Fruit fly (Drosophila melanogaster) whole organism, wandering third instar larva: ENCODE data around the gene RpL5.
A peak's percentile ranks its signal among the peaks of the same experiment; 100 is the strongest.

ENCODE experiments used
- Abd-B ChIP-seq: fragments of >200 bp; optimal IDR thresholded peaks from 2 replicates; lab custom pipeline; 2017; ENCODE audit warnings: missing biosample characterization, missing genetic modification characterization
- CG32264 ChIP-seq: fragments of 200-800 bp; sonication (Bioruptor generic); optimal IDR thresholded peaks from 2 replicates; lab custom pipeline; 2016; ENCODE audit warnings: missing biosample characterization, missing genetic modification characterization
- CrebA ChIP-seq: fragments of 200-800 bp; sonication (Bioruptor generic); optimal IDR thresholded peaks from 2 replicates; lab custom pipeline; 2016; ENCODE audit warnings: missing biosample characterization, mild to moderate bottlenecking, missing genetic modification characterization, borderline replicate concordance
- Dfd ChIP-seq: fragments of >200 bp; optimal IDR thresholded peaks from 2 replicates; lab custom pipeline; 2017; ENCODE audit warnings: missing biosample characterization, missing genetic modification characterization
- Dif ChIP-seq: fragments of 200-275, 200-300 bp; sonication (Bioruptor generic); optimal IDR thresholded peaks from 2 replicates; lab custom pipeline; 2018; ENCODE audit warnings: missing biosample characterization, missing genetic modification characterization; ENCODE audit not compliant: partially characterized antibody
- HLH106 ChIP-seq: fragments of 200-800 bp; optimal IDR thresholded peaks from 3 replicates; lab custom pipeline; 2019; ENCODE audit warnings: missing biosample characterization, mild to moderate bottlenecking, missing genetic modification characterization, moderate library complexity
- Hnf4 ChIP-seq: fragments of 200-800 bp; sonication (Bioruptor generic); optimal IDR thresholded peaks from 2 replicates; lab custom pipeline; 2016; ENCODE audit warnings: missing biosample characterization, mild to moderate bottlenecking, missing genetic modification characterization
- Hr78 ChIP-seq: fragments of >200 bp; optimal IDR thresholded peaks from 2 replicates; lab custom pipeline; 2017; ENCODE audit warnings: missing biosample characterization, missing genetic modification characterization
- Hr83 ChIP-seq: fragments of 200-300 bp; sonication (Bioruptor generic); optimal IDR thresholded peaks from 2 replicates; lab custom pipeline; 2016; ENCODE audit warnings: missing biosample characterization, mild to moderate bottlenecking, missing genetic modification characterization, moderate library complexity; ENCODE audit not compliant: poor library complexity, severe bottlenecking
- Jra ChIP-seq: sonication (Bioruptor generic); optimal IDR thresholded peaks from 2 replicates; lab custom pipeline; 2016; ENCODE audit warnings: missing biosample characterization, missing genetic modification characterization
- Mio ChIP-seq: sonication (Bioruptor generic); optimal IDR thresholded peaks from 2 replicates; lab custom pipeline; 2016; ENCODE audit warnings: missing biosample characterization, missing genetic modification characterization
- N ChIP-seq: fragments of >200 bp; optimal IDR thresholded peaks from 2 replicates; lab custom pipeline; 2018; ENCODE audit warnings: missing biosample characterization, missing external identifiers, missing genetic modification characterization
- OdsH ChIP-seq: fragments of 200-800 bp; sonication (Bioruptor generic); optimal IDR thresholded peaks from 2 replicates; lab custom pipeline; 2016; ENCODE audit warnings: missing biosample characterization, mild to moderate bottlenecking, missing genetic modification characterization
- Rel ChIP-seq, 2 experiments: fragments of 200-800 bp; sonication (Bioruptor generic) in 1 of 2; optimal IDR thresholded peaks; 2 replicates in 1 of 2; 3 replicates in 1 of 2; lab custom pipeline; 2016 to 2019; ENCODE audit warnings: mild to moderate bottlenecking in 2 of 2, missing biosample characterization in 2 of 2, missing genetic modification characterization in 2 of 2, moderate library complexity in 1 of 2
- Sp1 ChIP-seq: fragments of 200-800 bp; sonication (Bioruptor generic); optimal IDR thresholded peaks from 3 replicates; lab custom pipeline; 2019; ENCODE audit warnings: missing biosample characterization, mild to moderate bottlenecking, missing genetic modification characterization, moderate library complexity
- Vsx2 ChIP-seq: fragments of 200-300, 225-300 bp; sonication (Bioruptor generic); optimal IDR thresholded peaks from 2 replicates; lab custom pipeline; 2018; ENCODE audit warnings: missing biosample characterization, missing genetic modification characterization; ENCODE audit not compliant: partially characterized antibody
- br ChIP-seq: fragments of 200-800 bp; sonication (Bioruptor generic); optimal IDR thresholded peaks from 2 replicates; lab custom pipeline; 2016; ENCODE audit warnings: missing biosample characterization, missing genetic modification characterization
- dmrt93B ChIP-seq: fragments of 200-800 bp; sonication (Bioruptor generic); optimal IDR thresholded peaks from 2 replicates; lab custom pipeline; 2018; ENCODE audit warnings: missing biosample characterization, mild to moderate bottlenecking, missing genetic modification characterization
- dsf ChIP-seq: sonication (Bioruptor generic); optimal IDR thresholded peaks from 2 replicates; lab custom pipeline; 2016; ENCODE audit warnings: missing biosample characterization, missing genetic modification characterization, borderline replicate concordance
- ey ChIP-seq: fragments of 200-800 bp; sonication (Bioruptor generic); optimal IDR thresholded peaks from 2 replicates; lab custom pipeline; 2016; ENCODE audit warnings: missing biosample characterization, missing genetic modification characterization
- fru ChIP-seq: fragments of 200-800 bp; sonication (Bioruptor generic); optimal IDR thresholded peaks from 3 replicates; lab custom pipeline; 2016; ENCODE audit warnings: missing biosample characterization, mild to moderate bottlenecking, missing genetic modification characterization
- h ChIP-seq: fragments of 200-800 bp; sonication (Bioruptor generic); optimal IDR thresholded peaks from 3 replicates; lab custom pipeline; 2016; ENCODE audit warnings: missing biosample characterization, mild to moderate bottlenecking, missing genetic modification characterization
- jim ChIP-seq: fragments of 175-275, 200-325 bp; sonication (Bioruptor generic); optimal IDR thresholded peaks from 2 replicates; lab custom pipeline; 2016; ENCODE audit warnings: missing biosample characterization, mild to moderate bottlenecking, missing genetic modification characterization
- psq ChIP-seq: fragments of 200-800 bp; sonication (Bioruptor generic); optimal IDR thresholded peaks from 3 replicates; lab custom pipeline; 2017; ENCODE audit warnings: missing biosample characterization, mild to moderate bottlenecking, missing genetic modification characterization, moderate library complexity
- rgr ChIP-seq: fragments of 200-800 bp; sonication (Bioruptor generic); optimal IDR thresholded peaks from 3 replicates; lab custom pipeline; 2016; ENCODE audit warnings: missing biosample characterization, mild to moderate bottlenecking, missing genetic modification characterization
- sage ChIP-seq: fragments of 200-800 bp; sonication (Bioruptor generic); optimal IDR thresholded peaks from 2 replicates; lab custom pipeline; 2016; ENCODE audit warnings: missing biosample characterization, mild to moderate bottlenecking, missing genetic modification characterization
- tai ChIP-seq: sonication (Bioruptor generic); optimal IDR thresholded peaks from 2 replicates; lab custom pipeline; 2016; ENCODE audit warnings: missing biosample characterization, missing genetic modification characterization
- usp ChIP-seq: fragments of >200 bp; optimal IDR thresholded peaks from 2 replicates; lab custom pipeline; 2017; ENCODE audit warnings: missing biosample characterization, missing genetic modification characterization
- woc ChIP-seq: sonication (Bioruptor generic); optimal IDR thresholded peaks from 2 replicates; lab custom pipeline; 2016; ENCODE audit warnings: missing biosample characterization, mild to moderate bottlenecking, missing genetic modification characterization

Gene RpL5

dm6 chr2L:22570066-22570465 lies 33.4 kb upstream of the RpL5 start:
- TF ChIP-seq dsf (GFP tag; lab: Kevin White, UChicago) (no peak), rgr (GFP tag; lab: Kevin White, UChicago) (no peak), Hr83 (GFP tag; lab: Kevin White, UChicago) (no peak), Mio (GFP tag; lab: Kevin White, UChicago) (no peak), dmrt93B (GFP tag; lab: Kevin White, UChicago) (no peak), psq (no peak), jim (GFP tag; lab: Kevin White, UChicago) (no peak), Rel (GFP tag; optimal IDR thresholded peaks at IDR 0.05; lab: Kevin White, UChicago) (no peak), Rel (tag; optimal IDR thresholded peaks at IDR 0.05; lab: Kevin White, UChicago) (no peak), Dif (no peak), CG32264 (GFP tag; lab: Kevin White, UChicago) (no peak)

- TF ChIP-seq Rel (GFP tag; optimal IDR thresholded peaks at IDR 0.05; lab: Kevin White, UChicago) (no peak), Rel (tag; optimal IDR thresholded peaks at IDR 0.05; lab: Kevin White, UChicago) (no peak), HLH106 (no peak), CrebA (GFP tag; lab: Kevin White, UChicago) (no peak), Dfd (GFP tag; lab: Kevin White, UChicago) (no peak), fru (no peak), br (GFP tag; lab: Kevin White, UChicago) (no peak), Abd-B (GFP tag; lab: Kevin White, UChicago) (no peak), OdsH (GFP tag; lab: Kevin White, UChicago) (no peak), usp (GFP tag; lab: Kevin White, UChicago) (no peak)
Measured at dm6 chr2L:22569530-22569929, 32.8 kb upstream of the RpL5 start.

- TF ChIP-seq rgr (GFP tag; lab: Kevin White, UChicago): no peak
- TF ChIP-seq Rel (GFP tag; optimal IDR thresholded peaks at IDR 0.05; lab: Kevin White, UChicago): no peak
- no peak for TF ChIP-seq Rel (tag; optimal IDR thresholded peaks at IDR 0.05; lab: Kevin White, UChicago)
- no peak for TF ChIP-seq CrebA (GFP tag; lab: Kevin White, UChicago)
- no peak for TF ChIP-seq Hnf4
- no peak for TF ChIP-seq Hr78 (GFP tag; lab: Kevin White, UChicago)
- TF ChIP-seq Abd-B (GFP tag; lab: Kevin White, UChicago): no peak
- no peak for TF ChIP-seq h (GFP tag; lab: Kevin White, UChicago)
- no peak for TF ChIP-seq dsf (GFP tag; lab: Kevin White, UChicago)
- no peak for TF ChIP-seq OdsH (GFP tag; lab: Kevin White, UChicago)
- no peak for TF ChIP-seq tai
- no peak for TF ChIP-seq ey
- no peak for TF ChIP-seq fru
- no peak for TF ChIP-seq sage
- no peak for TF ChIP-seq Jra (GFP tag; lab: Kevin White, UChicago)
- no peak for TF ChIP-seq dmrt93B (GFP tag; lab: Kevin White, UChicago)
- no peak for TF ChIP-seq Dfd (GFP tag; lab: Kevin White, UChicago)
- no peak for TF ChIP-seq Vsx2 (GFP tag; lab: Kevin White, UChicago)
- no peak for TF ChIP-seq jim (GFP tag; lab: Kevin White, UChicago)
Measured at dm6 chr2L:22567426-22567825, 30.7 kb upstream of the RpL5 start.

- TF ChIP-seq Dfd (GFP tag; lab: Kevin White, UChicago) (peak; percentile 91), usp (GFP tag; lab: Kevin White, UChicago) (no peak)
- TF ChIP-seq, all 38 proteins: peak for 1
Measured at dm6 chr2L:22566218-22566617, 29.5 kb upstream of the RpL5 start.

dm6 chr2L:22550040-22550439 lies 13.4 kb upstream of the RpL5 start, which contains the start of gene CG17493:
Gene CG17493 (plus strand): TSS chr2L:22550064.
- no peak for TF ChIP-seq sage
- TF ChIP-seq Rel (GFP tag; optimal IDR thresholded peaks at IDR 0.05; lab: Kevin White, UChicago): no peak
- no peak for TF ChIP-seq Rel (tag; optimal IDR thresholded peaks at IDR 0.05; lab: Kevin White, UChicago)
- no peak for TF ChIP-seq Dfd (GFP tag; lab: Kevin White, UChicago)
- no peak for TF ChIP-seq Abd-B (GFP tag; lab: Kevin White, UChicago)

- TF ChIP-seq N (GFP tag; lab: Kevin White, UChicago) (peak; percentile 54), Hr78 (GFP tag; lab: Kevin White, UChicago) (peak; percentile 75), OdsH (GFP tag; lab: Kevin White, UChicago) (no peak), woc (GFP tag; lab: Kevin White, UChicago) (peak; percentile 49), Dfd (GFP tag; lab: Kevin White, UChicago) (no peak), Sp1 (GFP tag; lab: Kevin White, UChicago) (no peak)
Measured at dm6 chr2L:22537940-22538657, 1.4 kb upstream of the RpL5 start.
